Worm (Caenorhabditis elegans) whole organism, L2 larva: Measurements from ENCODE around the gene E01G4.6.

Experiments
- C34F6.9 ChIP-seq: fragments of 150-350 bp; optimal IDR thresholded peaks from 2 replicates; lab custom pipeline; 2014; ENCODE audit warnings: missing biosample characterization, missing genetic modification characterization
- F13H6.1 ChIP-seq: sonication (generic microtip); optimal IDR thresholded peaks from 2 replicates; lab custom pipeline; 2016; ENCODE audit warnings: missing genetic modification characterization, missing compliant biosample characterization
- Y55F3AM.14 ChIP-seq: fragments of 200-800 bp; sonication (Bioruptor generic); optimal IDR thresholded peaks from 2 replicates; lab custom pipeline; 2018; ENCODE audit warnings: mild to moderate bottlenecking, missing genetic modification characterization, missing compliant biosample characterization
- ZK546.5 ChIP-seq: sonication (generic microtip); optimal IDR thresholded peaks from 2 replicates; lab custom pipeline; 2017; ENCODE audit warnings: missing biosample characterization, missing genetic modification characterization
- ama-1 ChIP-seq: fragments of 150-350 bp; optimal IDR thresholded peaks from 2 replicates; lab custom pipeline; 2018; ENCODE audit warnings: inconsistent platforms
- blmp-1 ChIP-seq: sonication (generic microtip); optimal IDR thresholded peaks from 2 replicates; lab custom pipeline; 2017; ENCODE audit warnings: missing genetic modification characterization, mild to moderate bottlenecking, missing compliant biosample characterization, antibody characterized with exemption, moderate library complexity; ENCODE audit not compliant: insufficient read depth
- ceh-16 ChIP-seq: fragments of 150-350 bp; optimal IDR thresholded peaks from 2 replicates; lab custom pipeline; 2014; ENCODE audit warnings: missing biosample characterization, missing genetic modification characterization
- crh-2 ChIP-seq: sonication (generic microtip); optimal IDR thresholded peaks from 2 replicates; lab custom pipeline; 2017; ENCODE audit warnings: missing biosample characterization, missing genetic modification characterization
- dmd-4 ChIP-seq: sonication (generic microtip); optimal IDR thresholded peaks from 2 replicates; lab custom pipeline; 2017; ENCODE audit warnings: missing biosample characterization, missing genetic modification characterization
- egl-27 ChIP-seq: sonication (generic microtip); optimal IDR thresholded peaks from 3 replicates; lab custom pipeline; 2017; ENCODE audit warnings: missing biosample characterization, missing genetic modification reagents, missing genetic modification characterization
- elt-1 ChIP-seq: fragments of 150-350 bp; optimal IDR thresholded peaks from 2 replicates; lab custom pipeline; 2014; ENCODE audit warnings: missing biosample characterization, missing genetic modification characterization
- elt-3 ChIP-seq: sonication (generic microtip); optimal IDR thresholded peaks from 2 replicates; lab custom pipeline; 2017; ENCODE audit warnings: missing biosample characterization, missing genetic modification characterization
- fos-1 ChIP-seq: fragments of 150-350 bp; optimal IDR thresholded peaks from 2 replicates; lab custom pipeline; 2014; ENCODE audit warnings: missing biosample characterization, missing genetic modification characterization
- gmeb-1 ChIP-seq: fragments of 150-350 bp; optimal IDR thresholded peaks from 2 replicates; lab custom pipeline; 2014; ENCODE audit warnings: missing biosample characterization, missing genetic modification characterization
- lin-11 ChIP-seq: fragments of 150-350 bp; sonication (generic microtip); optimal IDR thresholded peaks from 2 replicates; lab custom pipeline; 2014; ENCODE audit warnings: missing biosample characterization, missing genetic modification characterization, inconsistent platforms, mixed read lengths
- lin-13 ChIP-seq: fragments of 150-350 bp; optimal IDR thresholded peaks from 2 replicates; lab custom pipeline; 2014; ENCODE audit warnings: missing biosample characterization, missing genetic modification reagents, missing genetic modification characterization
- lin-39 ChIP-seq: fragments of 150-350 bp; optimal IDR thresholded peaks from 2 replicates; lab custom pipeline; 2014; ENCODE audit warnings: missing biosample characterization, missing genetic modification reagents, missing genetic modification characterization
- lsy-2 ChIP-seq, 2 experiments: fragments of 150-350 bp in 1 of 2; sonication (generic microtip) in 1 of 2; optimal IDR thresholded peaks; 2 replicates each; lab custom pipeline; 2014 to 2017; ENCODE audit warnings: missing biosample characterization in 2 of 2, missing genetic modification characterization in 2 of 2
- nhr-12 ChIP-seq: fragments of 150-350 bp; optimal IDR thresholded peaks from 2 replicates; lab custom pipeline; 2014; ENCODE audit warnings: missing biosample characterization, missing genetic modification characterization
- nhr-129 ChIP-seq: fragments of 150-350 bp; optimal IDR thresholded peaks from 2 replicates; lab custom pipeline; 2014; ENCODE audit warnings: missing biosample characterization, missing genetic modification characterization
- nhr-21 ChIP-seq: fragments of 150-350 bp; optimal IDR thresholded peaks from 2 replicates; lab custom pipeline; 2014; ENCODE audit warnings: missing biosample characterization, missing genetic modification characterization
- nhr-237 ChIP-seq: fragments of 150-350 bp; optimal IDR thresholded peaks from 2 replicates; lab custom pipeline; 2014; ENCODE audit warnings: missing biosample characterization, missing genetic modification characterization
- nhr-25 ChIP-seq: fragments of 150-350 bp; sonication (generic microtip); optimal IDR thresholded peaks from 3 replicates; lab custom pipeline; 2014; ENCODE audit warnings: missing biosample characterization, missing genetic modification characterization
- nhr-6 ChIP-seq: fragments of 150-350 bp; optimal IDR thresholded peaks from 2 replicates; lab custom pipeline; 2014; ENCODE audit warnings: missing biosample characterization, missing genetic modification characterization
- nhr-77 ChIP-seq: fragments of 150-350 bp; optimal IDR thresholded peaks from 2 replicates; lab custom pipeline; 2014; ENCODE audit warnings: missing biosample characterization, missing genetic modification characterization
- peb-1 ChIP-seq: fragments of 150-350 bp; optimal IDR thresholded peaks from 2 replicates; lab custom pipeline; 2014; ENCODE audit warnings: missing biosample characterization, missing genetic modification characterization
- sem-4 ChIP-seq: fragments of 150-350 bp; optimal IDR thresholded peaks from 2 replicates; lab custom pipeline; 2014; ENCODE audit warnings: missing biosample characterization, missing genetic modification reagents, missing genetic modification characterization
- skn-1 ChIP-seq: sonication (generic microtip); optimal IDR thresholded peaks from 2 replicates; lab custom pipeline; 2017; ENCODE audit warnings: missing biosample characterization, missing genetic modification characterization
- sma-3 ChIP-seq: sonication (generic microtip); optimal IDR thresholded peaks from 2 replicates; lab custom pipeline; 2016; ENCODE audit warnings: missing genetic modification reagents, missing genetic modification characterization, missing compliant biosample characterization
- sma-9 ChIP-seq, 2 experiments: fragments of 150-350 bp in 1 of 2; sonication (generic microtip) in 1 of 2; optimal IDR thresholded peaks; 2 replicates each; lab custom pipeline; 2014 to 2016; ENCODE audit warnings: missing genetic modification characterization in 2 of 2, mild to moderate bottlenecking in 1 of 2, missing biosample characterization in 1 of 2, missing compliant biosample characterization in 1 of 2, missing genetic modification reagents in 1 of 2, moderate library complexity in 1 of 2
- snpc-4 ChIP-seq: fragments of 150-350 bp; optimal IDR thresholded peaks from 2 replicates; lab custom pipeline; 2014; ENCODE audit warnings: missing biosample characterization, missing genetic modification characterization
- unc-55 ChIP-seq: fragments of 150-350 bp; sonication (generic microtip); optimal IDR thresholded peaks from 3 replicates; lab custom pipeline; 2014; ENCODE audit warnings: missing biosample characterization, missing genetic modification reagents, missing genetic modification characterization
- unc-62 ChIP-seq: fragments of 150-350 bp; optimal IDR thresholded peaks from 2 replicates; lab custom pipeline; 2014; ENCODE audit warnings: missing biosample characterization, missing genetic modification reagents, missing genetic modification characterization
- ztf-11 ChIP-seq: sonication (generic microtip); optimal IDR thresholded peaks from 2 replicates; lab custom pipeline; 2017; ENCODE audit warnings: missing biosample characterization, missing genetic modification characterization
- ztf-4 ChIP-seq: fragments of 150-350 bp; optimal IDR thresholded peaks from 2 replicates; lab custom pipeline; 2014; ENCODE audit warnings: missing biosample characterization, missing genetic modification characterization

E01G4.6 gene

ce11 chrII:13454839-13455238 is 27.4 kb upstream of the E01G4.6 start:
- TF ChIP-seq ztf-11 (tag; lab: Kevin White, UChicago) (no peak), ceh-16 (tag; lab: Kevin White, UChicago) (no peak), dmd-4 (no peak), F13H6.1 (tag; lab: Kevin White, UChicago) (no peak), egl-27 (no peak)

ce11 chrII:13456622-13457021 is 25.6 kb upstream of the E01G4.6 start:
- TF ChIP-seq snpc-4 (tag; lab: Kevin White, UChicago) (peak; percentile 58), skn-1 (tag; lab: Kevin White, UChicago) (no peak), crh-2 (tag; lab: Kevin White, UChicago) (peak; percentile 5), sma-9 (GFP tag; optimal IDR thresholded peaks at IDR 0.05; lab: Kevin White, UChicago) (peak; percentile 24), sma-9 (tag; optimal IDR thresholded peaks at IDR 0.05; lab: Kevin White, UChicago) (no peak), elt-1 (tag; lab: Kevin White, UChicago) (no peak), C34F6.9 (tag; lab: Kevin White, UChicago) (peak; percentile 48), F13H6.1 (tag; lab: Kevin White, UChicago) (peak; percentile 20), unc-55 (peak; percentile 29), nhr-129 (tag; lab: Kevin White, UChicago) (peak; percentile 27), fos-1 (peak; percentile 22), sem-4 (tag; lab: Kevin White, UChicago) (no peak)

- TF ChIP-seq Y55F3AM.14 (GFP tag; lab: Kevin White, UChicago) (peak; percentile 80), lsy-2 (tag; optimal IDR thresholded peaks at IDR 0.05; lab: Kevin White, UChicago) (peak; percentile 58 to 83), elt-1 (tag; lab: Kevin White, UChicago) (no peak), lin-11 (tag; lab: Kevin White, UChicago) (no peak), nhr-12 (tag; lab: Kevin White, UChicago) (peak; percentile 12), F13H6.1 (tag; lab: Kevin White, UChicago) (peak; percentile 75), sma-9 (GFP tag; optimal IDR thresholded peaks at IDR 0.05; lab: Kevin White, UChicago) (peak; percentile 75), sma-9 (tag; optimal IDR thresholded peaks at IDR 0.05; lab: Kevin White, UChicago) (no peak), ztf-11 (tag; lab: Kevin White, UChicago) (no peak), lin-39 (tag; lab: Kevin White, UChicago) (no peak), nhr-6 (tag; lab: Kevin White, UChicago) (peak; percentile 84), peb-1 (tag; lab: Kevin White, UChicago) (no peak), nhr-25 (tag; lab: Kevin White, UChicago) (peak; percentile 89), unc-55 (peak; percentile 42), ceh-16 (tag; lab: Kevin White, UChicago) (no peak), skn-1 (tag; lab: Kevin White, UChicago) (peak; percentile 70), nhr-77 (no peak), ztf-4 (peak; percentile 91), blmp-1 (tag; lab: Kevin White, UChicago) (peak; percentile 60), unc-62 (GFP tag; lab: Kevin White, UChicago) (peak; percentile 32), sma-3 (GFP tag; lab: Kevin White, UChicago) (peak; percentile 85), nhr-129 (tag; lab: Kevin White, UChicago) (peak; percentile 60), lin-13 (GFP tag; lab: Kevin White, UChicago) (peak; percentile 77), nhr-21 (tag; lab: Kevin White, UChicago) (peak; percentile 89), dmd-4 (no peak), fos-1 (peak; percentile 28), ama-1 (lab: Kevin White, UChicago) (peak; percentile 96), crh-2 (tag; lab: Kevin White, UChicago) (peak; percentile 89), ZK546.5 (tag; lab: Kevin White, UChicago) (no peak), C34F6.9 (tag; lab: Kevin White, UChicago) (peak; percentile 57), gmeb-1 (tag; lab: Kevin White, UChicago) (peak; percentile 69), nhr-237 (tag; lab: Kevin White, UChicago) (no peak), sem-4 (tag; lab: Kevin White, UChicago) (peak; percentile 59), elt-3 (tag; lab: Kevin White, UChicago) (no peak)
Observed at ce11 chrII:13460592-13461395, 21.4 kb upstream of the E01G4.6 start, which contains the start of gene pqn-27. pqn-27 (minus strand) TSS chrII:13460642.
